Worm (Caenorhabditis elegans) whole organism, mixed stage, embryonic: ENCODE data around the gene perm-4.

Experiments
- ces-1 ChIP-seq: fragments of 150-350 bp; optimal IDR thresholded peaks from 2 replicates; lab custom pipeline; 2014; ENCODE audit warnings: missing biosample characterization, missing genetic modification reagents, missing genetic modification characterization
- elt-1 ChIP-seq: sonication (generic microtip); optimal IDR thresholded peaks from 2 replicates; lab custom pipeline; 2017; ENCODE audit warnings: missing genetic modification characterization, mild to moderate bottlenecking, missing compliant biosample characterization, antibody characterized with exemption, moderate library complexity, borderline replicate concordance; ENCODE audit not compliant: insufficient read depth
- ham-2 ChIP-seq: fragments of 200-800 bp; sonication (Bioruptor generic); optimal IDR thresholded peaks from 2 replicates; lab custom pipeline; 2018; ENCODE audit warnings: mild to moderate bottlenecking, missing genetic modification characterization, missing compliant biosample characterization
- mab-5 ChIP-seq: fragments of 150-350 bp; optimal IDR thresholded peaks from 2 replicates; lab custom pipeline; 2014; ENCODE audit warnings: missing biosample characterization, missing genetic modification characterization
- mep-1 ChIP-seq: fragments of 150-350 bp; optimal IDR thresholded peaks from 2 replicates; lab custom pipeline; 2017; ENCODE audit warnings: missing biosample characterization, missing genetic modification reagents, missing genetic modification characterization, inconsistent platforms
- nhr-237 ChIP-seq: fragments of 150-350 bp; optimal IDR thresholded peaks from 2 replicates; lab custom pipeline; 2014; ENCODE audit warnings: missing biosample characterization, missing genetic modification characterization
- nhr-76 ChIP-seq: sonication (generic microtip); optimal IDR thresholded peaks from 2 replicates; lab custom pipeline; 2017; ENCODE audit warnings: missing biosample characterization, missing genetic modification characterization
- snpc-4 ChIP-seq: fragments of 150-350 bp; optimal IDR thresholded peaks from 2 replicates; lab custom pipeline; 2014; ENCODE audit warnings: missing biosample characterization, missing genetic modification characterization
- tbx-8 ChIP-seq: fragments of 200-800 bp; sonication (Bioruptor generic); optimal IDR thresholded peaks from 2 replicates; lab custom pipeline; 2018; ENCODE audit warnings: mild to moderate bottlenecking, missing genetic modification characterization, moderate library complexity, missing compliant biosample characterization
- unc-39 ChIP-seq: fragments of 150-350 bp; optimal IDR thresholded peaks from 2 replicates; lab custom pipeline; 2014; ENCODE audit warnings: missing biosample characterization, missing genetic modification characterization
- unc-62 ChIP-seq: fragments of 150-350 bp; optimal IDR thresholded peaks from 2 replicates; lab custom pipeline; 2014; ENCODE audit warnings: missing biosample characterization, missing genetic modification reagents, missing genetic modification characterization
- ztf-11 ChIP-seq: fragments of 150-350 bp; optimal IDR thresholded peaks from 2 replicates; lab custom pipeline; 2014; ENCODE audit warnings: missing biosample characterization, missing genetic modification characterization

ce11 chrIV:1168311-1168965, 43.5 kb upstream of the perm-4 start:
- TF ChIP-seq elt-1 (no peak), ham-2 (no peak), unc-39 (tag; lab: Kevin White, UChicago) (no peak), mab-5 (tag; lab: Kevin White, UChicago) (no peak), ztf-11 (tag; lab: Kevin White, UChicago) (no peak), mep-1 (no peak), nhr-76 (no peak), tbx-8 (GFP tag; lab: Kevin White, UChicago) (no peak), unc-62 (GFP tag; lab: Kevin White, UChicago) (peak; percentile 3), snpc-4 (tag; lab: Kevin White, UChicago) (no peak), nhr-237 (tag; lab: Kevin White, UChicago) (no peak), ces-1 (peak; percentile 44)
